Worm (Caenorhabditis elegans) whole organism, L4 larva: ENCODE measurements around the gene Y32G9A.12.
A peak's percentile ranks its signal among the peaks of the same experiment; 100 is the strongest.

Experiments
- F10B5.3 ChIP-seq: sonication (generic microtip); optimal IDR thresholded peaks from 2 replicates; lab custom pipeline; 2016; ENCODE audit warnings: mild to moderate bottlenecking, missing genetic modification characterization, missing compliant biosample characterization
- F44E2.7 ChIP-seq: fragments of 200-800 bp; sonication (Bioruptor generic); IDR thresholded peaks from 2 replicates; pipeline ENCODE4 v2.1.2; 2022; ENCODE audit warnings: missing genetic modification characterization, missing compliant biosample characterization
- Y105C5A.15 ChIP-seq: fragments of 200-800 bp; sonication (Bioruptor generic); IDR thresholded peaks from 2 replicates; pipeline ENCODE4 v1.3.6; 2022; ENCODE audit warnings: missing genetic modification characterization, missing compliant biosample characterization
- Y48G9A.11 ChIP-seq: fragments of 200-800 bp; sonication (Bioruptor generic); IDR thresholded peaks from 2 replicates; pipeline ENCODE4 v1.3.6; 2022; ENCODE audit warnings: missing genetic modification reagents, missing genetic modification characterization, missing compliant biosample characterization
- Y75B8A.6 ChIP-seq: fragments of 200-800 bp; sonication (Bioruptor generic); IDR thresholded peaks from 2 replicates; pipeline ENCODE4 v1.3.6; 2022; ENCODE audit warnings: missing genetic modification reagents, missing genetic modification characterization, missing compliant biosample characterization
- ZK337.2 ChIP-seq: fragments of 200-800 bp; sonication (Bioruptor generic); IDR thresholded peaks from 2 replicates; pipeline ENCODE4 v1.3.6; 2022; ENCODE audit warnings: missing genetic modification reagents, missing genetic modification characterization, missing compliant biosample characterization
- aly-2 ChIP-seq: sonication (generic microtip); optimal IDR thresholded peaks from 2 replicates; lab custom pipeline; 2018; ENCODE audit warnings: missing biosample characterization, missing genetic modification characterization
- ama-1 ChIP-seq: fragments of 150-350 bp; optimal IDR thresholded peaks from 2 replicates; lab custom pipeline; 2014; ENCODE audit warnings: inconsistent platforms, mixed read lengths
- arid-1 ChIP-seq: fragments of 200-800 bp; sonication (Bioruptor generic); conservative IDR thresholded peaks from 2 replicates; pipeline ENCODE4 v1.3.6; 2022; ENCODE audit warnings: missing genetic modification reagents, missing genetic modification characterization, missing compliant biosample characterization
- ceh-20 ChIP-seq: fragments of 200-800 bp; sonication (Bioruptor generic); IDR thresholded peaks from 2 replicates; pipeline ENCODE4 v1.3.6; 2022; ENCODE audit warnings: missing genetic modification reagents, missing genetic modification characterization, missing compliant biosample characterization
- ceh-28 ChIP-seq: fragments of 150-350 bp; optimal IDR thresholded peaks from 2 replicates; lab custom pipeline; 2014; ENCODE audit warnings: missing biosample characterization, missing genetic modification reagents, missing genetic modification characterization
- ceh-62 ChIP-seq: sonication (generic microtip); optimal IDR thresholded peaks from 2 replicates; lab custom pipeline; 2017; ENCODE audit warnings: missing biosample characterization, missing genetic modification characterization
- ctbp-1 ChIP-seq: fragments of 200-800 bp; sonication (Bioruptor generic); IDR thresholded peaks from 2 replicates; pipeline ENCODE4 v1.3.6; 2022; ENCODE audit warnings: missing genetic modification reagents, missing genetic modification characterization, missing compliant biosample characterization
- daf-12 ChIP-seq: fragments of 150-350 bp; optimal IDR thresholded peaks from 2 replicates; lab custom pipeline; 2014; ENCODE audit warnings: missing biosample characterization, missing genetic modification reagents, missing genetic modification characterization
- daf-16 ChIP-seq, 3 experiments: sonication (generic microtip); optimal IDR thresholded peaks; 2 replicates each; lab custom pipeline; 2016 to 2017; ENCODE audit warnings: missing genetic modification characterization in 3 of 3, missing genetic modification reagents in 3 of 3, mild to moderate bottlenecking in 2 of 3, missing compliant biosample characterization in 2 of 3, missing biosample characterization in 1 of 3, moderate library complexity in 1 of 3
- dpl-1 ChIP-seq: fragments of 150-350 bp; optimal IDR thresholded peaks from 2 replicates; lab custom pipeline; 2014; ENCODE audit warnings: missing biosample characterization, missing genetic modification reagents, missing genetic modification characterization
- dve-1 ChIP-seq: sonication (generic microtip); optimal IDR thresholded peaks from 2 replicates; lab custom pipeline; 2017; ENCODE audit warnings: antibody characterized with exemption, mild to moderate bottlenecking, missing genetic modification characterization, missing compliant biosample characterization; ENCODE audit not compliant: insufficient read depth
- fos-1 ChIP-seq: fragments of 150-350 bp; optimal IDR thresholded peaks from 2 replicates; lab custom pipeline; 2014; ENCODE audit warnings: missing biosample characterization, missing genetic modification characterization
- gei-8 ChIP-seq: fragments of 200-800 bp; sonication (Bioruptor generic); optimal IDR thresholded peaks from 2 replicates; lab custom pipeline; 2018; ENCODE audit warnings: mild to moderate bottlenecking, missing genetic modification characterization, missing compliant biosample characterization
- hlh-11 ChIP-seq: fragments of 200-800 bp; sonication (Bioruptor generic); optimal IDR thresholded peaks from 2 replicates; lab custom pipeline; 2018; ENCODE audit warnings: mild to moderate bottlenecking, missing genetic modification characterization, missing compliant biosample characterization
- lin-1 ChIP-seq: fragments of 200-800 bp; sonication (Bioruptor generic); IDR thresholded peaks from 2 replicates; pipeline ENCODE4 v1.3.6; 2022; ENCODE audit warnings: missing genetic modification reagents, missing genetic modification characterization, missing compliant biosample characterization
- lin-15B ChIP-seq: fragments of 150-350 bp; sonication (generic microtip); optimal IDR thresholded peaks from 3 replicates; lab custom pipeline; 2014; ENCODE audit warnings: missing biosample characterization, missing genetic modification characterization
- lin-29 ChIP-seq: fragments of 200-800 bp; sonication (Bioruptor generic); IDR thresholded peaks from 2 replicates; pipeline ENCODE4 v1.3.6; 2022; ENCODE audit warnings: missing genetic modification reagents, missing genetic modification characterization, missing compliant biosample characterization
- lin-38 ChIP-seq: fragments of 200-800 bp; sonication (Bioruptor generic); IDR thresholded peaks from 2 replicates; pipeline ENCODE4 v1.3.6; 2022; ENCODE audit warnings: missing genetic modification reagents, missing genetic modification characterization, missing compliant biosample characterization
- lin-39 ChIP-seq: fragments of 150-350 bp; optimal IDR thresholded peaks from 2 replicates; lab custom pipeline; 2014; ENCODE audit warnings: missing biosample characterization, missing genetic modification reagents, missing genetic modification characterization
- mes-2 ChIP-seq: sonication (generic microtip); optimal IDR thresholded peaks from 2 replicates; lab custom pipeline; 2016; ENCODE audit warnings: missing genotype, mild to moderate bottlenecking, missing genetic modification characterization, missing compliant biosample characterization; ENCODE audit not compliant: poor library complexity, severe bottlenecking
- mxl-2 ChIP-seq: fragments of 200-800 bp; sonication (Bioruptor generic); conservative IDR thresholded peaks from 2 replicates; pipeline ENCODE4 v1.3.6; 2022; ENCODE audit warnings: missing genetic modification reagents, missing genetic modification characterization, missing compliant biosample characterization
- mxl-3 ChIP-seq: fragments of 200-800 bp; sonication (Bioruptor generic); optimal IDR thresholded peaks from 2 replicates; lab custom pipeline; 2018; ENCODE audit warnings: mild to moderate bottlenecking, missing genetic modification characterization, missing compliant biosample characterization
- nhr-102 ChIP-seq: sonication (generic microtip); optimal IDR thresholded peaks from 2 replicates; lab custom pipeline; 2016; ENCODE audit warnings: mild to moderate bottlenecking, missing genetic modification characterization, moderate library complexity, missing compliant biosample characterization
- nhr-111 ChIP-seq: fragments of 200-800 bp; sonication (Bioruptor generic); optimal IDR thresholded peaks from 2 replicates; lab custom pipeline; 2018; ENCODE audit warnings: mild to moderate bottlenecking, missing genetic modification characterization, missing compliant biosample characterization
- nhr-25 ChIP-seq: sonication (generic microtip); optimal IDR thresholded peaks from 2 replicates; lab custom pipeline; 2017; ENCODE audit warnings: missing genetic modification characterization, mild to moderate bottlenecking, missing compliant biosample characterization, antibody characterized with exemption, moderate library complexity, borderline replicate concordance; ENCODE audit not compliant: insufficient read depth
- nhr-48 ChIP-seq: sonication (generic microtip); optimal IDR thresholded peaks from 2 replicates; lab custom pipeline; 2016; ENCODE audit warnings: mild to moderate bottlenecking, missing genetic modification characterization, missing compliant biosample characterization
- pha-4 ChIP-seq, 2 experiments: fragments of 150-350 bp in 1 of 2; fragments of 200-800 bp in 1 of 2; sonication (Bioruptor generic) in 1 of 2; IDR thresholded peaks in 1 of 2; optimal IDR thresholded peaks in 1 of 2; 2 replicates each; pipeline versions ENCODE4 v1.3.6 to Lab custom; 2014 to 2022; ENCODE audit warnings: missing genetic modification characterization in 2 of 2, missing genetic modification reagents in 2 of 2, missing biosample characterization in 1 of 2, missing compliant biosample characterization in 1 of 2
- rbr-2 ChIP-seq: sonication (generic microtip); optimal IDR thresholded peaks from 2 replicates; lab custom pipeline; 2016; ENCODE audit warnings: missing genotype, missing genetic modification characterization, missing compliant biosample characterization
- saeg-2 ChIP-seq: fragments of 200-800 bp; sonication (Bioruptor generic); IDR thresholded peaks from 2 replicates; pipeline ENCODE4 v1.3.6; 2022; ENCODE audit warnings: missing genetic modification reagents, missing genetic modification characterization, missing compliant biosample characterization
- sdz-12 ChIP-seq: fragments of 200-800 bp; sonication (Bioruptor generic); optimal IDR thresholded peaks from 2 replicates; lab custom pipeline; 2018; ENCODE audit warnings: mild to moderate bottlenecking, missing genetic modification characterization, missing compliant biosample characterization
- snpc-4 ChIP-seq: fragments of 150-350 bp; optimal IDR thresholded peaks from 2 replicates; lab custom pipeline; 2014; ENCODE audit warnings: missing biosample characterization, missing genetic modification characterization
- unc-39 ChIP-seq: sonication (generic microtip); optimal IDR thresholded peaks from 2 replicates; lab custom pipeline; 2017; ENCODE audit warnings: missing biosample characterization, missing genetic modification characterization
- unc-62 ChIP-seq, 3 experiments: fragments of 150-350 bp in 1 of 3; sonication (generic microtip); optimal IDR thresholded peaks in 2 of 3; peaks in 1 of 3; 1 replicate in 1 of 3; 2 replicates in 2 of 3; lab custom pipeline; 2014 to 2017; ENCODE audit warnings: missing biosample characterization in 3 of 3, missing genetic modification characterization in 3 of 3, missing genetic modification reagents in 3 of 3, missing genotype in 1 of 3
- zag-1 ChIP-seq: fragments of 150-350 bp; optimal IDR thresholded peaks from 2 replicates; lab custom pipeline; 2014; ENCODE audit warnings: missing biosample characterization, missing genetic modification characterization
- ztf-11 ChIP-seq: fragments of 150-350 bp; optimal IDR thresholded peaks from 2 replicates; lab custom pipeline; 2014; ENCODE audit warnings: missing biosample characterization, missing genetic modification characterization
- ztf-7 ChIP-seq: fragments of 150-350 bp; optimal IDR thresholded peaks from 2 replicates; lab custom pipeline; 2014; ENCODE audit warnings: missing biosample characterization, missing genetic modification characterization

Y32G9A.12 gene

DNA sequence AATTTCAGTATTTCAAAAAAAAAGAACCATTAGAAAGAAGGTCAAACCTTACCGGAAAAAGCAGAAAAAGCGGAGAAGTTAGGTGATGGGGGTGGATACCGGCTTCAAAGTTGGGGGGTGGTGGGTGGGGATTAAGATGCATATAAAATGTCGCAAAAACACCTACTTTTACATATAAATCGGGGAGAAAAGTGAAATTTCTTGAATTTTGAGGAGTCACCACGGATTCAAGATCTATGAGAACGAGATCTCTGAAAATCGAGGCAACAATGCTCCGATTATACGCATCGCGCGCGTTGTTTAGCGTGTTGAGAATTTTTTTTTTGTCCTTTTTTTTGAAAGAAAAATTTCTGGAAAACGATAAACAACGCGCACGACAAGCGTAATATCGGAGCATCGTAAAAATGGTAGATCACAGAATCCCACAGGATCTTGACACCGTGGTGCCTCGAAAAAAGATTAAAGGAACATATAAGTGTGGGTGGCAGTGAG, 44.5 kb downstream of the Y32G9A.12 start (continued):
- peak; percentile 32 for TF ChIP-seq F10B5.3 (tag; lab: Kevin White, UChicago)
- TF ChIP-seq Y48G9A.11 (GFP tag; lab: Robert Waterston, UW): peak; percentile 62; the same call in 1 of the 2 replicates
- TF ChIP-seq mxl-3 (GFP tag; lab: Kevin White, UChicago): no peak
- TF ChIP-seq unc-62 (GFP tag; optimal IDR thresholded peaks at IDR 0.05 in 1 of 2; lab: Kevin White, UChicago): no peak
- no peak for TF ChIP-seq unc-62 (tag; optimal IDR thresholded peaks at IDR 0.05; lab: Kevin White, UChicago)
- TF ChIP-seq dpl-1: no peak
- no peak for TF ChIP-seq fos-1 (tag; lab: Kevin White, UChicago)
- peak; percentile 60; the same call in 1 of the 2 replicates for TF ChIP-seq lin-1 (GFP tag; lab: Robert Waterston, UW)
- peak; percentile 48 for TF ChIP-seq nhr-102
- no peak for TF ChIP-seq zag-1 (tag; lab: Kevin White, UChicago)
- TF ChIP-seq snpc-4: no peak
- TF ChIP-seq gei-8 (GFP tag; lab: Kevin White, UChicago): no peak
- no peak for TF ChIP-seq ztf-7 (tag; lab: Kevin White, UChicago)
- TF ChIP-seq aly-2: no peak
- TF ChIP-seq F44E2.7 (GFP tag; lab: Robert Waterston, UW): no peak
- peak; percentile 41 for TF ChIP-seq ama-1 (lab: Kevin White, UChicago)
- peak; percentile 17 for TF ChIP-seq lin-15B (tag; lab: Kevin White, UChicago)
- peak; percentile 62; the same call in 1 of the 2 replicates for TF ChIP-seq arid-1 (GFP tag; lab: Robert Waterston, UW)
- no peak for TF ChIP-seq ceh-62
- TF ChIP-seq saeg-2 (GFP tag; lab: Robert Waterston, UW): no peak
- peak; percentile 82 for TF ChIP-seq lin-38 (GFP tag; lab: Robert Waterston, UW)
- no peak for TF ChIP-seq rbr-2 (tag; lab: Kevin White, UChicago)
- TF ChIP-seq mxl-2 (GFP tag; lab: Robert Waterston, UW): no peak
- no peak for TF ChIP-seq nhr-48 (tag; lab: Kevin White, UChicago)
- no peak for TF ChIP-seq ceh-28 (tag; lab: Kevin White, UChicago)
- TF ChIP-seq mes-2 (tag; lab: Kevin White, UChicago): peak; percentile 36
- peak; percentile 25 for TF ChIP-seq dve-1
- no peak for TF ChIP-seq sdz-12
- TF ChIP-seq daf-12 (tag; lab: Kevin White, UChicago): no peak
- TF ChIP-seq ctbp-1 (GFP tag; lab: Robert Waterston, UW): peak; percentile 63
- TF ChIP-seq lin-29 (GFP tag; lab: Robert Waterston, UW): no peak
- no peak for TF ChIP-seq ztf-11 (tag; lab: Kevin White, UChicago)
- TF ChIP-seq nhr-111 (GFP tag; lab: Kevin White, UChicago): peak; percentile 86
- no peak for TF ChIP-seq ZK337.2
- TF ChIP-seq unc-39 (tag; lab: Kevin White, UChicago): no peak
- TF ChIP-seq Y105C5A.15 (GFP tag; lab: Robert Waterston, UW): peak; percentile 67; the same call in 1 of the 2 replicates
- TF ChIP-seq lin-39 (tag; lab: Kevin White, UChicago): no peak
- peak; percentile 69; the same call in 1 of the 2 replicates for TF ChIP-seq pha-4 (GFP tag; IDR thresholded peaks at IDR 0.05; lab: Robert Waterston, UW)
- no peak for TF ChIP-seq pha-4 (tag; optimal IDR thresholded peaks at IDR 0.05; lab: Kevin White, UChicago)
- no peak for TF ChIP-seq daf-16 (GFP tag; optimal IDR thresholded peaks at IDR 0.05; lab: Kevin White, UChicago)
- peak; percentile 10 for TF ChIP-seq daf-16 (tag; optimal IDR thresholded peaks at IDR 0.05; lab: Kevin White, UChicago)
- no peak for TF ChIP-seq nhr-25 (tag; lab: Kevin White, UChicago)
- no peak for TF ChIP-seq Y75B8A.6 (GFP tag; lab: Robert Waterston, UW)
- no peak for TF ChIP-seq ceh-20 (GFP tag; lab: Robert Waterston, UW)
- peak; percentile 25 for TF ChIP-seq hlh-11 (tag; lab: Kevin White, UChicago)
